Worm (Caenorhabditis elegans) whole organism, L4/young adult: ENCODE measurements around the gene col-171.

Experiments used
- W03F9.2 ChIP-seq: fragments of 150-350 bp; optimal IDR thresholded peaks from 2 replicates; lab custom pipeline; 2014; ENCODE audit warnings: missing biosample characterization, missing genetic modification characterization
- dao-5 ChIP-seq: sonication (generic microtip); optimal IDR thresholded peaks from 2 replicates; lab custom pipeline; 2016; ENCODE audit warnings: missing genotype, missing genetic modification characterization, moderate library complexity, missing compliant biosample characterization

ce11 chrX:6377634-6378288 lies 43.7 kb downstream of the col-171 start, which contains the start of gene lmp-1:
- no peak for TF ChIP-seq dao-5 (tag; lab: Kevin White, UChicago)
- no peak for TF ChIP-seq W03F9.2
